Fruit fly (Drosophila melanogaster) whole organism, embryonic: Measurements from ENCODE around the gene CG32568.

Source experiments
- CG10654 ChIP-seq: fragments of 200-800 bp; sonication (Bioruptor generic); optimal IDR thresholded peaks from 2 replicates; lab custom pipeline; 2016; ENCODE audit warnings: missing biosample characterization, missing genetic modification characterization
- CG11085 ChIP-seq: fragments of 200-800 bp; sonication (Bioruptor generic); IDR thresholded peaks from 2 replicates; pipeline ENCODE4 v1.3.6; 2022; ENCODE audit warnings: missing biosample characterization, missing genetic modification characterization
- CG1233 ChIP-seq: fragments of 200-800 bp; sonication (Bioruptor generic); optimal IDR thresholded peaks from 4 replicates; lab custom pipeline; 2018; ENCODE audit warnings: missing biosample characterization, mild to moderate bottlenecking, missing genetic modification characterization
- CG13775 ChIP-seq: fragments of 200-800 bp; sonication (Bioruptor generic); optimal IDR thresholded peaks from 3 replicates; lab custom pipeline; 2017; ENCODE audit warnings: missing biosample characterization, mild to moderate bottlenecking, missing genetic modification characterization
- CG13894 ChIP-seq: fragments of 200-800 bp; sonication (Bioruptor generic); optimal IDR thresholded peaks from 3 replicates; lab custom pipeline; 2018; ENCODE audit warnings: missing biosample characterization, mild to moderate bottlenecking, missing genetic modification characterization, moderate library complexity
- CG14710 ChIP-seq: fragments of 200-800 bp; sonication (Bioruptor generic); optimal IDR thresholded peaks from 3 replicates; lab custom pipeline; 2019; ENCODE audit warnings: missing biosample characterization, mild to moderate bottlenecking, missing genetic modification characterization, moderate library complexity
- CG15011 ChIP-seq: fragments of 200-800 bp; sonication (Bioruptor generic); optimal IDR thresholded peaks from 3 replicates; lab custom pipeline; 2018; ENCODE audit warnings: missing biosample characterization, mild to moderate bottlenecking, missing genetic modification characterization
- CG15514 ChIP-seq: fragments of 200-800 bp; sonication (Bioruptor generic); optimal IDR thresholded peaks from 3 replicates; lab custom pipeline; 2017; ENCODE audit warnings: missing biosample characterization, missing genetic modification characterization, mild to moderate bottlenecking, moderate library complexity, missing genetic modification reagents
- CG18262 ChIP-seq: fragments of 200-800 bp; optimal IDR thresholded peaks from 3 replicates; lab custom pipeline; 2019; ENCODE audit warnings: missing biosample characterization, mild to moderate bottlenecking, missing genetic modification characterization, moderate library complexity
- CG2199 ChIP-seq: fragments of 200-800 bp; sonication (Bioruptor generic); IDR thresholded peaks from 3 replicates; pipeline ENCODE4 v1.3.6; 2022; ENCODE audit warnings: missing biosample characterization, missing genetic modification characterization
- CG2678 ChIP-seq: fragments of 200-800 bp; sonication (Bioruptor generic); optimal IDR thresholded peaks from 3 replicates; lab custom pipeline; 2019; ENCODE audit warnings: missing biosample characterization, mild to moderate bottlenecking, missing genetic modification characterization, moderate library complexity
- CG3163 ChIP-seq: fragments of 200-800 bp; sonication (Bioruptor generic); optimal IDR thresholded peaks from 3 replicates; lab custom pipeline; 2016; ENCODE audit warnings: missing biosample characterization, missing genetic modification characterization
- CG3995 ChIP-seq: fragments of 200-800 bp; sonication (Bioruptor generic); optimal IDR thresholded peaks from 3 replicates; lab custom pipeline; 2016; ENCODE audit warnings: missing biosample characterization, missing genetic modification characterization
- CG6175 ChIP-seq: fragments of 200-800 bp; sonication (Bioruptor generic); IDR thresholded peaks from 3 replicates; pipeline ENCODE4 v1.3.6; 2022; ENCODE audit warnings: missing biosample characterization, missing genetic modification characterization
- CG6689 ChIP-seq: fragments of 200-800 bp; sonication (Bioruptor generic); IDR thresholded peaks from 2 replicates; pipeline ENCODE4 v1.3.6; 2022; ENCODE audit warnings: missing biosample characterization, missing genetic modification characterization
- CG6854 ChIP-seq: fragments of 200-800 bp; sonication (Bioruptor generic); optimal IDR thresholded peaks from 3 replicates; lab custom pipeline; 2017; ENCODE audit warnings: missing biosample characterization, mild to moderate bottlenecking, missing genetic modification characterization
- CG9609 ChIP-seq: fragments of 200-800 bp; sonication (Bioruptor generic); optimal IDR thresholded peaks from 3 replicates; lab custom pipeline; 2016; ENCODE audit warnings: missing biosample characterization, missing genetic modification characterization
- CG9727 ChIP-seq: fragments of 200-800 bp; sonication (Bioruptor generic); optimal IDR thresholded peaks from 3 replicates; lab custom pipeline; 2017; ENCODE audit warnings: missing biosample characterization, mild to moderate bottlenecking, missing genetic modification characterization
- CTCF ChIP-seq: fragments of 200-800 bp; sonication (Bioruptor generic); optimal IDR thresholded peaks from 2 replicates; lab custom pipeline; 2017; ENCODE audit warnings: missing biosample characterization, mild to moderate bottlenecking, missing genetic modification characterization, moderate library complexity
- CkIIα-i1 ChIP-seq: fragments of 200-800 bp; sonication (Bioruptor generic); IDR thresholded peaks from 2 replicates; pipeline ENCODE4 v1.3.6; 2022; ENCODE audit warnings: missing biosample characterization, missing genetic modification characterization
- CoRest ChIP-seq: fragments of 200-800 bp; sonication (Bioruptor generic); optimal IDR thresholded peaks from 3 replicates; lab custom pipeline; 2018; ENCODE audit warnings: missing biosample characterization, mild to moderate bottlenecking, missing genetic modification characterization, moderate library complexity
- Ets65A ChIP-seq: fragments of 200-800 bp; sonication (Bioruptor generic); peaks from one replicate; lab custom pipeline; 2016; ENCODE audit warnings: missing biosample characterization, missing genetic modification characterization
- Fer2 ChIP-seq: fragments of 200-800 bp; sonication (Bioruptor generic); optimal IDR thresholded peaks from 2 replicates; lab custom pipeline; 2018; ENCODE audit warnings: missing biosample characterization, mild to moderate bottlenecking, missing genetic modification characterization, moderate library complexity
- HHEX ChIP-seq: fragments of 200-800 bp; sonication (Bioruptor generic); optimal IDR thresholded peaks from 3 replicates; lab custom pipeline; 2017; ENCODE audit warnings: missing biosample characterization, mild to moderate bottlenecking, missing genetic modification characterization, missing genetic modification reagents
- Scr ChIP-seq: fragments of 200-800 bp; sonication (Bioruptor generic); IDR thresholded peaks from 2 replicates; pipeline ENCODE4 v1.3.6; 2022; ENCODE audit warnings: missing biosample characterization, missing genetic modification characterization; ENCODE audit not compliant: partially characterized antibody
- Sox102F ChIP-seq: fragments of 200-800 bp; sonication (Bioruptor generic); optimal IDR thresholded peaks from 2 replicates; lab custom pipeline; 2018; ENCODE audit warnings: missing biosample characterization, mild to moderate bottlenecking, missing genetic modification characterization, moderate library complexity
- Usf ChIP-seq: fragments of 200-800 bp; sonication (Bioruptor generic); optimal IDR thresholded peaks from 2 replicates; lab custom pipeline; 2017; ENCODE audit warnings: missing genotype, missing biosample characterization, missing genetic modification characterization
- ap ChIP-seq: fragments of 200-800 bp; sonication (Bioruptor generic); IDR thresholded peaks from 2 replicates; pipeline ENCODE4 v1.3.6; 2022; ENCODE audit warnings: missing biosample characterization, missing genetic modification characterization
- bcd ChIP-seq: fragments of 200-800 bp; sonication (Bioruptor generic); optimal IDR thresholded peaks from 2 replicates; lab custom pipeline; 2017; ENCODE audit warnings: missing biosample characterization, mild to moderate bottlenecking, missing genetic modification characterization
- bowl ChIP-seq: fragments of 200-800 bp; sonication (Bioruptor generic); IDR thresholded peaks from 2 replicates; pipeline ENCODE4 v1.3.6; 2022; ENCODE audit warnings: missing biosample characterization, missing genetic modification characterization
- br ChIP-seq: fragments of >200 bp; optimal IDR thresholded peaks from 2 replicates; lab custom pipeline; 2017
- chif ChIP-seq, 2 experiments: fragments of 200-800 bp; sonication (Bioruptor generic); optimal IDR thresholded peaks; 3 replicates each; lab custom pipeline; 2016; ENCODE audit warnings: missing biosample characterization in 2 of 2, missing genetic modification characterization in 2 of 2
- chm ChIP-seq: fragments of 200-800 bp; sonication (Bioruptor generic); IDR thresholded peaks from 2 replicates; pipeline ENCODE4 v1.3.6; 2022; ENCODE audit warnings: missing biosample characterization, missing genetic modification characterization
- chn ChIP-seq: fragments of 200-800 bp; sonication (Bioruptor generic); optimal IDR thresholded peaks from 2 replicates; lab custom pipeline; 2016; ENCODE audit warnings: missing biosample characterization, missing genetic modification characterization
- croc ChIP-seq: fragments of 200-800 bp; sonication (Bioruptor generic); conservative IDR thresholded peaks from 3 replicates; pipeline ENCODE4 v1.3.6; 2022; ENCODE audit warnings: missing biosample characterization, missing genetic modification characterization
- ewg ChIP-seq: fragments of 200-800 bp; sonication (Bioruptor generic); optimal IDR thresholded peaks from 3 replicates; lab custom pipeline; 2017; ENCODE audit warnings: mild to moderate bottlenecking, missing biosample characterization, missing genetic modification reagents, missing genetic modification characterization
- fd64A ChIP-seq: fragments of 200-800 bp; sonication (Bioruptor generic); optimal IDR thresholded peaks from 3 replicates; lab custom pipeline; 2018; ENCODE audit warnings: missing biosample characterization, mild to moderate bottlenecking, missing genetic modification characterization
- gsb-n ChIP-seq: fragments of 200-800 bp; sonication (Bioruptor generic); optimal IDR thresholded peaks from 3 replicates; lab custom pipeline; 2018; ENCODE audit warnings: missing biosample characterization, mild to moderate bottlenecking, missing genetic modification characterization
- lola ChIP-seq, 3 experiments: fragments of >200 bp in 2 of 3; fragments of 200-800 bp in 1 of 3; sonication (Bioruptor generic) in 1 of 3; optimal IDR thresholded peaks; 2 replicates each; lab custom pipeline; 2017 to 2019; ENCODE audit warnings: missing biosample characterization in 3 of 3, missing genetic modification characterization in 3 of 3, mild to moderate bottlenecking in 1 of 3, moderate library complexity in 1 of 3
- onecut ChIP-seq: fragments of 200-800 bp; sonication (Bioruptor generic); IDR thresholded peaks from 2 replicates; pipeline ENCODE4 v1.3.6; 2022; ENCODE audit warnings: missing biosample characterization, missing genetic modification characterization
- pros ChIP-seq: fragments of 200-800 bp; sonication (Bioruptor generic); optimal IDR thresholded peaks from 3 replicates; lab custom pipeline; 2019; ENCODE audit warnings: missing biosample characterization, mild to moderate bottlenecking, missing genetic modification characterization, moderate library complexity
- pum ChIP-seq: fragments of 200-800 bp; sonication (Bioruptor generic); optimal IDR thresholded peaks from 2 replicates; lab custom pipeline; 2016; ENCODE audit warnings: missing biosample characterization, missing genetic modification characterization
- ranshi ChIP-seq: fragments of 200-800 bp; sonication (Bioruptor generic); IDR thresholded peaks from 2 replicates; pipeline ENCODE4 v1.3.6; 2022; ENCODE audit warnings: missing biosample characterization, missing genetic modification characterization
- row ChIP-seq: fragments of 200-800 bp; sonication (Bioruptor generic); IDR thresholded peaks from 3 replicates; pipeline ENCODE4 v1.3.6; 2022; ENCODE audit warnings: missing biosample characterization, missing genetic modification characterization
- sisA ChIP-seq: fragments of 200-800 bp; sonication (Bioruptor generic); IDR thresholded peaks from 2 replicates; pipeline ENCODE4 v1.3.6; 2022; ENCODE audit warnings: missing biosample characterization, missing genetic modification characterization
- slbo ChIP-seq: fragments of 200-800 bp; sonication (Bioruptor generic); IDR thresholded peaks from 2 replicates; pipeline ENCODE4 v1.3.6; 2022; ENCODE audit warnings: missing biosample characterization, missing genetic modification characterization
- stc ChIP-seq: fragments of 200-800 bp; sonication (Bioruptor generic); IDR thresholded peaks from 2 replicates; pipeline ENCODE4 v1.3.6; 2022; ENCODE audit warnings: missing biosample characterization, missing genetic modification characterization
- tap ChIP-seq: fragments of 200-800 bp; optimal IDR thresholded peaks from 3 replicates; lab custom pipeline; 2019; ENCODE audit warnings: missing biosample characterization, mild to moderate bottlenecking, missing genetic modification characterization, moderate library complexity
- tin ChIP-seq: fragments of 200-800 bp; sonication (Bioruptor generic); optimal IDR thresholded peaks from 3 replicates; lab custom pipeline; 2016; ENCODE audit warnings: missing biosample characterization, missing genetic modification characterization
- zf30C ChIP-seq: fragments of 200-800 bp; sonication (Bioruptor generic); optimal IDR thresholded peaks from 3 replicates; lab custom pipeline; 2018; ENCODE audit warnings: missing biosample characterization, mild to moderate bottlenecking, missing genetic modification characterization

CG32568 gene

dm6 chrX:16782175-16782916 is 41.6 kb downstream of the CG32568 start (continued):
- TF ChIP-seq pros (GFP tag; lab: Kevin White, UChicago) (no peak), gsb-n (tag; lab: Kevin White, UChicago) (peak; percentile 5), sisA (peak; percentile 46), onecut (peak; percentile 34), CTCF (no peak), CG9727 (peak; percentile 46), CG3995 (GFP tag; lab: Kevin White, UChicago) (no peak), CG6689 (peak; percentile 41; the same call in 1 of the 2 replicates), row (GFP tag; lab: Robert Waterston, UW) (peak; percentile 52), slbo (GFP tag; lab: Robert Waterston, UW) (peak; percentile 62; the same call in 1 of the 2 replicates), Usf (GFP tag; lab: Kevin White, UChicago) (no peak), lola (GFP tag; optimal IDR thresholded peaks at IDR 0.05; lab: Kevin White, UChicago) (peak in 1 of 3 experiments; percentile 21), croc (peak; percentile 30; the same call in 1 of the 3 replicates), CG15011 (GFP tag; lab: Kevin White, UChicago) (no peak), chn (GFP tag; lab: Kevin White, UChicago) (no peak), ewg (GFP tag; lab: Kevin White, UChicago) (peak; percentile 29), CG1233 (GFP tag; lab: Kevin White, UChicago) (peak; percentile 25), CG6854 (peak; percentile 1), CoRest (tag; lab: Kevin White, UChicago) (peak; percentile 53), Sox102F (GFP tag; lab: Kevin White, UChicago) (peak; percentile 69), CG3163 (peak; percentile 43), CG6175 (GFP tag; lab: Robert Waterston, UW) (no peak), CG13775 (peak; percentile 32), CG9609 (GFP tag; lab: Kevin White, UChicago) (peak; percentile 81), chif (GFP tag; optimal IDR thresholded peaks at IDR 0.05; lab: Kevin White, UChicago) (peak; percentile 47 to 58), CkIIα-i1 (GFP tag; lab: Robert Waterston, UW) (no peak), zf30C (GFP tag; lab: Kevin White, UChicago) (peak; percentile 43), Ets65A (GFP tag; lab: Kevin White, UChicago) (peak; percentile 76), chm (peak; percentile 42; the same call in 1 of the 2 replicates), CG15514 (GFP tag; lab: Kevin White, UChicago) (peak; percentile 44), ranshi (GFP tag; lab: Robert Waterston, UW) (0 out of 2 replicates have a peak, but pooled peaks have one; percentile 48), tin (GFP tag; lab: Kevin White, UChicago) (peak; percentile 53), CG2678 (tag; lab: Kevin White, UChicago) (peak; percentile 58), stc (GFP tag; lab: Robert Waterston, UW) (peak; percentile 60; the same call in 1 of the 2 replicates), CG13894 (tag; lab: Kevin White, UChicago) (peak; percentile 74), br (no peak), ap (GFP tag; lab: Robert Waterston, UW) (peak; percentile 48), tap (tag; lab: Kevin White, UChicago) (peak; percentile 4), CG14710 (peak; percentile 23), CG18262 (tag; lab: Kevin White, UChicago) (peak; percentile 49), Fer2 (no peak), CG10654 (no peak), bcd (GFP tag; lab: Kevin White, UChicago) (peak; percentile 48), HHEX (peak; percentile 21), fd64A (GFP tag; lab: Kevin White, UChicago) (no peak), pum (peak; percentile 23), Scr (no peak), bowl (0 out of 2 replicates have a peak, but pooled peaks have one; percentile 34), CG11085 (GFP tag; lab: Robert Waterston, UW) (no peak), CG2199 (GFP tag; lab: Robert Waterston, UW) (no peak)
